Fruit fly (Drosophila melanogaster): ENCODE data around the gene CG15387.

Gene CG15387

dm6 chr2L:2202853-2203717, 23.0 kb downstream of the CG15387 start (continued):
- TF ChIP-seq maf-S (GFP tag; optimal IDR thresholded peaks at IDR 0.05): no peak
- no peak for TF ChIP-seq CG12104 (GFP tag; optimal IDR thresholded peaks at IDR 0.05)
- TF ChIP-seq NfI (GFP tag; optimal IDR thresholded peaks at IDR 0.05): no peak
- peak; percentile 38; the same call in 1 of the 2 replicates for TF ChIP-seq sna (GFP tag; IDR thresholded peaks at IDR 0.05; ENCODE audit: partially characterized antibody)
- peak; percentile 53; the same call in 1 of the 2 replicates for TF ChIP-seq bowl (GFP tag; IDR thresholded peaks at IDR 0.05)
- TF ChIP-seq Neu2 (GFP tag; optimal IDR thresholded peaks at IDR 0.05; ENCODE audit: borderline replicate concordance): no peak
- no peak for TF ChIP-seq CG17568 (GFP tag; optimal IDR thresholded peaks at IDR 0.05)
- TF ChIP-seq CG9797 (GFP tag; optimal IDR thresholded peaks at IDR 0.05): no peak
- TF ChIP-seq hth (optimal IDR thresholded peaks at IDR 0.05): no peak
- TF ChIP-seq gce (GFP tag; IDR thresholded peaks at IDR 0.05): peak; percentile 22; the same call in 1 of the 3 replicates
- peak; percentile 66 for TF ChIP-seq CG13287 (GFP tag; IDR thresholded peaks at IDR 0.05; ENCODE audit: partially characterized antibody)
- TF ChIP-seq Oli (tag; optimal IDR thresholded peaks at IDR 0.05): no peak
- TF ChIP-seq CG11085 (GFP tag; IDR thresholded peaks at IDR 0.05): no peak
- TF ChIP-seq schlank (tag; optimal IDR thresholded peaks at IDR 0.05): no peak
- no peak for TF ChIP-seq inv (GFP tag; IDR thresholded peaks at IDR 0.05; ENCODE audit: partially characterized antibody)
- 0 out of 2 replicates have a peak, but pooled peaks have one; percentile 35 for TF ChIP-seq ttk (GFP tag; IDR thresholded peaks at IDR 0.05)
- TF ChIP-seq CG3726 (GFP tag; IDR thresholded peaks at IDR 0.05): no peak
- no peak; the same call in 1 of the 2 replicates for TF ChIP-seq ato (GFP tag; IDR thresholded peaks at IDR 0.05; ENCODE audit: partially characterized antibody)
- TF ChIP-seq CG3163 (GFP tag; optimal IDR thresholded peaks at IDR 0.05): no peak
- TF ChIP-seq ewg (GFP tag; optimal IDR thresholded peaks at IDR 0.05): no peak
- no peak for TF ChIP-seq ap (GFP tag; IDR thresholded peaks at IDR 0.05)
- TF ChIP-seq Dref (GFP tag; IDR thresholded peaks at IDR 0.05): 0 out of 2 replicates have a peak, but pooled peaks have one; percentile 29
- TF ChIP-seq cad (GFP tag; optimal IDR thresholded peaks at IDR 0.05): no peak
- TF ChIP-seq CG10267 (tag; optimal IDR thresholded peaks at IDR 0.05): no peak
- TF ChIP-seq dysf (GFP tag; IDR thresholded peaks at IDR 0.05): peak; percentile 13; the same call in 2 of the 3 replicates
- TF ChIP-seq BtbVII (GFP tag; optimal IDR thresholded peaks at IDR 0.05): peak; percentile 12
- TF ChIP-seq CG33213 (GFP tag; optimal IDR thresholded peaks at IDR 0.05): no peak
- TF ChIP-seq pros (GFP tag; optimal IDR thresholded peaks at IDR 0.05): peak; percentile 65
- TF ChIP-seq CG34224 (GFP tag; IDR thresholded peaks at IDR 0.05; ENCODE audit: partially characterized antibody): peak; percentile 32; the same call in 1 of the 3 replicates
- TF ChIP-seq ind (GFP tag; optimal IDR thresholded peaks at IDR 0.05): no peak
- no peak for TF ChIP-seq CG11247 (GFP tag; IDR thresholded peaks at IDR 0.05)
- TF ChIP-seq CG11695 (GFP tag; IDR thresholded peaks at IDR 0.05): no peak
- peak; percentile 0 for TF ChIP-seq CoRest (tag; optimal IDR thresholded peaks at IDR 0.05)
- TF ChIP-seq sima (GFP tag; optimal IDR thresholded peaks at IDR 0.05): no peak
- no peak for TF ChIP-seq yki (optimal IDR thresholded peaks at IDR 0.05)
- 0 out of 2 replicates have a peak, but pooled peaks have one; percentile 17 for TF ChIP-seq Atf6 (GFP tag; IDR thresholded peaks at IDR 0.05)
- TF ChIP-seq Ptx1 (GFP tag; IDR thresholded peaks at IDR 0.05): no peak
- TF ChIP-seq CG3407 (GFP tag; optimal IDR thresholded peaks at IDR 0.05): no peak
- TF ChIP-seq chinmo (GFP tag; IDR thresholded peaks at IDR 0.05; ENCODE audit: partially characterized antibody): peak; percentile 94
- no peak for TF ChIP-seq CG2129 (GFP tag; IDR thresholded peaks at IDR 0.05; ENCODE audit: partially characterized antibody)
- TF ChIP-seq Doc2 (GFP tag; IDR thresholded peaks at IDR 0.05): no peak
- no peak for TF ChIP-seq pum (GFP tag; optimal IDR thresholded peaks at IDR 0.05)
- TF ChIP-seq hbn (GFP tag; IDR thresholded peaks at IDR 0.05; ENCODE audit: partially characterized antibody): peak; percentile 20; the same call in 1 of the 2 replicates
- peak; percentile 11; the same call in 1 of the 2 replicates for TF ChIP-seq HLH3B (GFP tag; IDR thresholded peaks at IDR 0.05)
- no peak for TF ChIP-seq B-H2 (GFP tag; optimal IDR thresholded peaks at IDR 0.05)
- peak; percentile 39 for TF ChIP-seq kay (GFP tag; optimal IDR thresholded peaks at IDR 0.05)
- peak; percentile 18; the same call in 1 of the 3 replicates for TF ChIP-seq CG16813 (GFP tag; IDR thresholded peaks at IDR 0.05; ENCODE audit: partially characterized antibody)
- TF ChIP-seq sob (GFP tag; IDR thresholded peaks at IDR 0.05): peak; percentile 33; the same call in 1 of the 2 replicates

All from whole organism, embryonic.